Fruit fly (Drosophila melanogaster): ENCODE results near the gene CG10359.
A peak's percentile ranks its signal among the peaks of the same experiment; 100 is the strongest.

- TF ChIP-seq CG13204 (GFP tag; optimal IDR thresholded peaks at IDR 0.05) (peak; percentile 85), CG14655 (GFP tag; optimal IDR thresholded peaks at IDR 0.05) (no peak), Pif1A (GFP tag; optimal IDR thresholded peaks at IDR 0.05) (peak; percentile 13), Snoo (tag; optimal IDR thresholded peaks at IDR 0.05) (no peak), CG12605 (GFP tag; IDR thresholded peaks at IDR 0.05) (0 out of 2 replicates have a peak, but pooled peaks have one; percentile 30), CG9948 (tag; optimal IDR thresholded peaks at IDR 0.05) (no peak), Pif1B (GFP tag; optimal IDR thresholded peaks at IDR 0.05) (peak; percentile 8), fd96Ca (GFP tag; IDR thresholded peaks at IDR 0.05) (0 out of 3 replicates have a peak, but pooled peaks have one; percentile 42), CG32121 (GFP tag; IDR thresholded peaks at IDR 0.05) (no peak), Ets98B (GFP tag; IDR thresholded peaks at IDR 0.05) (peak; percentile 57; the same call in 1 of the 2 replicates), CG17806 (tag; optimal IDR thresholded peaks at IDR 0.05) (no peak), CG8159 (tag; optimal IDR thresholded peaks at IDR 0.05) (no peak), gl (tag; optimal IDR thresholded peaks at IDR 0.05) (no peak), CG34367 (tag; optimal IDR thresholded peaks at IDR 0.05) (no peak)
Measured at dm6 chr3L:3626069-3626468, 14.1 kb downstream of the CG10359 start, which contains the start of gene dar1.

Measured in whole organism, pupa.